Worm (Caenorhabditis elegans): Measurements from ENCODE around the gene R74.2.

Gene R74.2

ce11 chrIII:4160937-4161336 lies 27.0 kb upstream of the R74.2 start, which contains the start of gene C01G12.16:
C01G12.16 (plus strand) TSS chrIII:4161237.
- TF ChIP-seq ets-7 (tag; optimal IDR thresholded peaks at IDR 0.05) (no peak), hmbx-1 (tag; optimal IDR thresholded peaks at IDR 0.05) (no peak)

DNA sequence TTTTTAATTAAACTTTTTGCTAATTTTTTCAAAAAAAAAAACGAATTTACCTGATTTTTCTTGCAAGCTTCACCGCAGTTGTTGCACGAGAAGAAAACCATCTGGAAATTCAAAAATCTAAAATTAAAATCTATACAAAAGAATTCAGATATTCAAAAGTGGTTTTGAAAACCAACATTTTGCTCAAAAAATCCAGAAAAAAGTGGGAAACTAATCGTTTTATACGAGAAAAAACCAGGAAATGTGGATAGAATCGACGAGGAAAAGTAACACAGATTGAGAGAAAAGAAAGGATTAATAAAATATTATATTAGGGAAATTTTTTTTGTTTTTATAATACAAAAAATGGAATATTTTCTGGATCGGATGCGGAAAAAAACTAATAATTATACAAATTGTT lies 23.9 kb upstream of the R74.2 start, which contains the start of gene C16C10.8:
Gene C16C10.8, minus strand, starts transcription at position 101 of the 400 bp plus-strand sequence.
- TF ChIP-seq flt-1 (GFP tag; IDR thresholded peaks at IDR 0.05) = no peak
- no peak for TF ChIP-seq ceh-36 (tag; optimal IDR thresholded peaks at IDR 0.05)
- no peak for TF ChIP-seq tbx-11 (GFP tag; IDR thresholded peaks at IDR 0.05)
- TF ChIP-seq hnd-1 (tag; optimal IDR thresholded peaks at IDR 0.05) = no peak
- TF ChIP-seq hmg-4 (GFP tag; optimal IDR thresholded peaks at IDR 0.05) = no peak
- TF ChIP-seq tbx-37 (GFP tag; conservative IDR thresholded peaks at IDR 0.05) = no peak
- no peak for TF ChIP-seq scrt-1 (GFP tag; IDR thresholded peaks at IDR 0.05)
- TF ChIP-seq sea-1 (GFP tag; conservative IDR thresholded peaks at IDR 0.05) = no peak
- TF ChIP-seq ama-1 (optimal IDR thresholded peaks at IDR 0.05) = no peak
- no peak for TF ChIP-seq F13C5.2 (tag; optimal IDR thresholded peaks at IDR 0.05)

DNA sequence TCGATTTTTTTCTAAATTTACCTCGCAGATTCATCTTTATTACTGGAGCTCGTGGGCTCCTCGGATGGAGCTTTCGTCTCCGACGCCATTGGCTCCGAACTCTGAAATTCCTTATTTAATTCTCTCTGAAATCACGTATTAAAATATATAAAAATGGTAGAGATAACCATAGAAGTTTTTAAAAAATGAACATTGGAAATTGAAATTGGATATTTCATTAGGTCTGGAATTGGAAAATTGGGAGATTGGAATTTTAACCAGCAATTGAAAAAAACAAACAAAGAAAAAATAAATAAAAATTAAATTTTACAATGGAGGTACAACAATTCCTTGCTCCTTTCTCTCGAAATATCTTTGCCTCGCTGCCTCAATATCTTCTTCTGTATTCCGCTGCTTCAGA lies 21.2 kb upstream of the R74.2 start, which contains the start of gene rnf-5:
Gene rnf-5, minus strand, starts transcription at position 101 of the 400 bp plus-strand sequence.
- TF ChIP-seq tbx-11 (GFP tag; IDR thresholded peaks at IDR 0.05) (no peak), ceh-13 (GFP tag; optimal IDR thresholded peaks at IDR 0.05) (no peak), sea-1 (GFP tag; conservative IDR thresholded peaks at IDR 0.05) (no peak), ceh-36 (tag; optimal IDR thresholded peaks at IDR 0.05) (no peak), F13C5.2 (tag; optimal IDR thresholded peaks at IDR 0.05) (no peak), tbx-37 (GFP tag; conservative IDR thresholded peaks at IDR 0.05) (no peak), aly-1 (tag; optimal IDR thresholded peaks at IDR 0.05) (no peak), B0310.2 (tag; optimal IDR thresholded peaks at IDR 0.05) (no peak), pes-1 (GFP tag; IDR thresholded peaks at IDR 0.05) (no peak), hnd-1 (tag; optimal IDR thresholded peaks at IDR 0.05) (no peak), flt-1 (GFP tag; IDR thresholded peaks at IDR 0.05) (no peak), hmg-4 (GFP tag; optimal IDR thresholded peaks at IDR 0.05) (no peak), hmbx-1 (tag; optimal IDR thresholded peaks at IDR 0.05) (no peak), tra-4 (tag; optimal IDR thresholded peaks at IDR 0.05) (no peak), ama-1 (optimal IDR thresholded peaks at IDR 0.05) (no peak), ets-7 (tag; optimal IDR thresholded peaks at IDR 0.05) (no peak), scrt-1 (GFP tag; IDR thresholded peaks at IDR 0.05) (no peak)

DNA sequence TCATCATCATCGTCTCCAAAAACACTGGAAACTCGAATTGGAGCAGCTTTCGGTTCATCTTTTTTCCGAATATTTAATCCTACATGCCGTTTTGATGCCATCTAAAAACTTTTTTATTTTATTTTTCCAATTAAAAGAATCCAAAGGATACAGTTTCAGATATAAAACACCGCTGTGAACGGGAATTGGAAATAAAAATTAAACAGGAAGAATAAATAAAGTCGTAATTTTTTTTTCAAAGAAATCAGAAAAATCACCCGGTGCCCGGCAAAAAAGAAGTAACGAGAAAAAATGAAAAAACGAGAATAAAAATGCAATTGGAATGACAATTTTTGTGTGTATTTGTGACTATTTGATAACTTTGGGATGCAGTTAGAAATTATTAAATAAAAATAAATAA lies 19.3 kb upstream of the R74.2 start, which contains the start of gene ccdc-55:
Gene ccdc-55, minus strand, starts transcription at position 101 of the 400 bp plus-strand sequence.
- no peak for TF ChIP-seq sea-1 (GFP tag; conservative IDR thresholded peaks at IDR 0.05)
- no peak for TF ChIP-seq ceh-13 (GFP tag; optimal IDR thresholded peaks at IDR 0.05)
- TF ChIP-seq aly-1 (tag; optimal IDR thresholded peaks at IDR 0.05) = no peak
- TF ChIP-seq ets-7 (tag; optimal IDR thresholded peaks at IDR 0.05) = no peak
- no peak for TF ChIP-seq F13C5.2 (tag; optimal IDR thresholded peaks at IDR 0.05)
- TF ChIP-seq flt-1 (GFP tag; IDR thresholded peaks at IDR 0.05) = no peak

DNA sequence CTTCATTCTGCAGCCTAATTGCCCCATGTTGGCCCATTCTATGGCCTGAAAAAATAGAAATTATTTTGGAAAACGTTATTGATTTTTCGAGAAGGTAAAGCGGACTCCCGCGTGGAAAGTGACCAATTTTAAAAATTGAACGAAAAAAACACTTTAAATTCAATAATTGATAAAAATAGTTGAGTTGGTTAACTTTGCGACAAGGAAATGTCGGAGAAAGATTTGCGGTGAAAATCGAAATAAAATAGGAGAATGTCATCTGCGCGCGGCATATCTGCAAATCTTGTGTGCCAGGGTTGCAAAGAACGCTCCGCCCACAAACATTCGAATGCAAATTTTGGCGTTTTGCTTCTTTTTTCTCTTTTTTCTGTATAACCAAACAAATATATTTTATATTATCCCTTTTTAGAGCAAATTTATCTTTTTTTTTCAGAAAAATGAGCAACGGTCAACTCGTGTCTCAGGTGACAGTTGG lies 17.0 kb upstream of the R74.2 start, which contains the start of the genes rnf-121 and C16C10.4:
Gene rnf-121, minus strand, starts transcription at position 51 of the 475 bp plus-strand sequence.
Gene C16C10.4, plus strand, starts transcription at position 434 of the 475 bp plus-strand sequence.
- peak; percentile 92 for TF ChIP-seq F13C5.2 (tag; optimal IDR thresholded peaks at IDR 0.05)
- peak; percentile 83 for TF ChIP-seq flt-1 (GFP tag; IDR thresholded peaks at IDR 0.05)
- peak; percentile 82 for TF ChIP-seq tbx-37 (GFP tag; conservative IDR thresholded peaks at IDR 0.05)
- TF ChIP-seq ceh-36 (tag; optimal IDR thresholded peaks at IDR 0.05) = peak; percentile 93
- peak; percentile 91 for TF ChIP-seq pes-1 (GFP tag; IDR thresholded peaks at IDR 0.05)
- TF ChIP-seq tra-4 (tag; optimal IDR thresholded peaks at IDR 0.05) = peak; percentile 80
- TF ChIP-seq hmbx-1 (tag; optimal IDR thresholded peaks at IDR 0.05) = peak; percentile 61
- TF ChIP-seq hnd-1 (tag; optimal IDR thresholded peaks at IDR 0.05) = peak; percentile 80
- TF ChIP-seq hmg-4 (GFP tag; optimal IDR thresholded peaks at IDR 0.05) = peak; percentile 97
- peak; percentile 92 for TF ChIP-seq tbx-11 (GFP tag; IDR thresholded peaks at IDR 0.05)
- TF ChIP-seq sea-1 (GFP tag; conservative IDR thresholded peaks at IDR 0.05) = peak; percentile 93
- TF ChIP-seq ceh-13 (GFP tag; optimal IDR thresholded peaks at IDR 0.05) = peak; percentile 93
- TF ChIP-seq ama-1 (optimal IDR thresholded peaks at IDR 0.05) = no peak
- TF ChIP-seq ets-7 (tag; optimal IDR thresholded peaks at IDR 0.05) = peak; percentile 75
- TF ChIP-seq scrt-1 (GFP tag; IDR thresholded peaks at IDR 0.05) = peak; percentile 87
- peak; percentile 77 for TF ChIP-seq aly-1 (tag; optimal IDR thresholded peaks at IDR 0.05)
- TF ChIP-seq B0310.2 (tag; optimal IDR thresholded peaks at IDR 0.05) = peak; percentile 82

DNA sequence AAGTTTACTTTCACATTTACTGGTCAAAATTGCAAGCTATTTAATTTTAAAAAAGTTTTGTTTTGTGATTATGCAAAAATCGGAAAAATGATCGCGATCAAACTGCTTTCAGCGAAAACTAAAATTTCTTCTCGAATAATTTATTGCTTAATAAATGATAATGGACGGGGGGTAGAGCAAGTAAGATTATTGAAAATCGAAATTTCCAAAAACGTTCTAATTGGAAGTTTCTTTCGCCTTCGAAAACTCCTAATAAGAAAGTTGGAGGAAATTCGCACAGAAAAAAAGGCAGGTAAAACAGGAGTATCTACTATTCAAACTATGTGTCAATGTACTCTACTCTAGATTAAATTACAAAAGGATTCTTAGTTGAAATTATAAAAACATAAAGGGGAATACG lies 15.8 kb upstream of the R74.2 start:
- no peak for TF ChIP-seq sea-1 (GFP tag; conservative IDR thresholded peaks at IDR 0.05)
- no peak for TF ChIP-seq ama-1 (optimal IDR thresholded peaks at IDR 0.05)
- no peak for TF ChIP-seq scrt-1 (GFP tag; IDR thresholded peaks at IDR 0.05)
- no peak for TF ChIP-seq aly-1 (tag; optimal IDR thresholded peaks at IDR 0.05)
- no peak for TF ChIP-seq B0310.2 (tag; optimal IDR thresholded peaks at IDR 0.05)
- TF ChIP-seq hmg-4 (GFP tag; optimal IDR thresholded peaks at IDR 0.05) = no peak
- TF ChIP-seq flt-1 (GFP tag; IDR thresholded peaks at IDR 0.05) = no peak
- TF ChIP-seq tbx-11 (GFP tag; IDR thresholded peaks at IDR 0.05) = no peak
- TF ChIP-seq ceh-13 (GFP tag; optimal IDR thresholded peaks at IDR 0.05) = no peak
- no peak for TF ChIP-seq F13C5.2 (tag; optimal IDR thresholded peaks at IDR 0.05)
- TF ChIP-seq tra-4 (tag; optimal IDR thresholded peaks at IDR 0.05) = no peak
- no peak for TF ChIP-seq hmbx-1 (tag; optimal IDR thresholded peaks at IDR 0.05)
- TF ChIP-seq pes-1 (GFP tag; IDR thresholded peaks at IDR 0.05) = no peak
- TF ChIP-seq tbx-37 (GFP tag; conservative IDR thresholded peaks at IDR 0.05) = no peak

DNA sequence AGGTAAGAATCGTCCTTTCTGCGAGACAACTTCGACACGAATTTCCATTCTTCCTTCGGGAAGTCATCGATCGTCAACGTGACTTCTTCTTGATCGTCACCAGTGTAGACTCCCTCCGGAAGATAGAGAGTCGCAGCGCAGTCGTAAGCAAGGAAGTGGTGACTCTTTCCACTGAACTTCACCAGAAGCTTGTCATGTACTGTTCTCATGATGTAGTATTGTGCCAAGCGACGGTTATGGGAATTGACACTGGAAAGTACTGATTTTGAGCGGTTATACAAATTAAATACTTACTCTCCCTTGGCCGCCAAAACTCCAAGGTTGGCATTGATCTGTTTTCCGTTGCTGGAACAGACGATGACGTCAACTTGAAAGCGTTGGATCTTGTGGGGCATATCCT lies 12.5 kb upstream of the R74.2 start:
- TF ChIP-seq aly-1 (tag; optimal IDR thresholded peaks at IDR 0.05) (no peak), tbx-37 (GFP tag; conservative IDR thresholded peaks at IDR 0.05) (no peak), tra-4 (tag; optimal IDR thresholded peaks at IDR 0.05) (no peak), ets-7 (tag; optimal IDR thresholded peaks at IDR 0.05) (no peak), F13C5.2 (tag; optimal IDR thresholded peaks at IDR 0.05) (no peak), pes-1 (GFP tag; IDR thresholded peaks at IDR 0.05) (no peak), ceh-36 (tag; optimal IDR thresholded peaks at IDR 0.05) (no peak), hmbx-1 (tag; optimal IDR thresholded peaks at IDR 0.05) (no peak), flt-1 (GFP tag; IDR thresholded peaks at IDR 0.05) (no peak), hmg-4 (GFP tag; optimal IDR thresholded peaks at IDR 0.05) (no peak), ceh-13 (GFP tag; optimal IDR thresholded peaks at IDR 0.05) (no peak), scrt-1 (GFP tag; IDR thresholded peaks at IDR 0.05) (no peak), B0310.2 (tag; optimal IDR thresholded peaks at IDR 0.05) (no peak), hnd-1 (tag; optimal IDR thresholded peaks at IDR 0.05) (no peak), ama-1 (optimal IDR thresholded peaks at IDR 0.05) (no peak), sea-1 (GFP tag; conservative IDR thresholded peaks at IDR 0.05) (no peak), tbx-11 (GFP tag; IDR thresholded peaks at IDR 0.05) (no peak)
